Worm (Caenorhabditis elegans) whole organism, late embryonic: ENCODE results near the gene nekl-3.

Experiments
- ceh-34 ChIP-seq: sonication (generic microtip); optimal IDR thresholded peaks from 2 replicates; lab custom pipeline; 2016; ENCODE audit warnings: mild to moderate bottlenecking, missing genetic modification characterization, missing compliant biosample characterization
- ceh-48 ChIP-seq: sonication (generic microtip); optimal IDR thresholded peaks from 2 replicates; lab custom pipeline; 2016; ENCODE audit warnings: missing genetic modification characterization, inconsistent platforms, missing compliant biosample characterization
- che-1 ChIP-seq: sonication (generic microtip); optimal IDR thresholded peaks from 2 replicates; lab custom pipeline; 2016; ENCODE audit warnings: mild to moderate bottlenecking, missing genetic modification characterization, missing compliant biosample characterization
- dve-1 ChIP-seq: sonication (generic microtip); optimal IDR thresholded peaks from 2 replicates; lab custom pipeline; 2017; ENCODE audit warnings: antibody characterized with exemption, mild to moderate bottlenecking, missing genetic modification characterization, missing compliant biosample characterization
- fkh-10 ChIP-seq: fragments of 150-350 bp; optimal IDR thresholded peaks from 2 replicates; lab custom pipeline; 2014; ENCODE audit warnings: missing biosample characterization, missing genetic modification reagents, missing genetic modification characterization
- fkh-6 ChIP-seq: sonication (generic microtip); optimal IDR thresholded peaks from 2 replicates; lab custom pipeline; 2016; ENCODE audit warnings: missing genetic modification characterization, missing compliant biosample characterization
- nfya-1 ChIP-seq: sonication (generic microtip); optimal IDR thresholded peaks from 2 replicates; lab custom pipeline; 2017; ENCODE audit warnings: missing genetic modification characterization, mild to moderate bottlenecking, missing compliant biosample characterization, antibody characterized with exemption, moderate library complexity
- pha-4 ChIP-seq: fragments of 150-350 bp; optimal IDR thresholded peaks from 2 replicates; lab custom pipeline; 2018; ENCODE audit warnings: missing biosample characterization, missing genetic modification reagents, missing genetic modification characterization
- ttx-3 ChIP-seq: sonication (generic microtip); optimal IDR thresholded peaks from 2 replicates; lab custom pipeline; 2016; ENCODE audit warnings: missing genetic modification reagents, missing genetic modification characterization, missing compliant biosample characterization

- TF ChIP-seq ceh-34 (tag; lab: Kevin White, UChicago) (no peak), dve-1 (tag; lab: Kevin White, UChicago) (no peak), fkh-10 (GFP tag; lab: Kevin White, UChicago) (no peak), fkh-6 (tag; lab: Kevin White, UChicago) (no peak), pha-4 (tag; lab: Kevin White, UChicago) (no peak), ceh-48 (tag; lab: Kevin White, UChicago) (no peak), ttx-3 (tag; lab: Kevin White, UChicago) (no peak), che-1 (no peak), nfya-1 (tag; lab: Kevin White, UChicago) (no peak)
Observed at ce11 chrX:12343279-12343678, 48.0 kb downstream of the nekl-3 start, which contains the start of the genes nspc-9 and nspc-10.
